Worm (Caenorhabditis elegans) whole organism, L1 larva: ENCODE results near the gene Y17D7C.2.
"Not testable (repeated sequence)": the region's sequence is repeated elsewhere in the genome, so short reads cannot be mapped to it uniquely, and the experiment has no call there.

Experiments
- aly-2 ChIP-seq: fragments of 150-350 bp; optimal IDR thresholded peaks from 2 replicates; lab custom pipeline; 2014; ENCODE audit warnings: missing biosample characterization, missing genetic modification characterization
- jun-1 ChIP-seq: fragments of 150-350 bp; optimal IDR thresholded peaks from 2 replicates; lab custom pipeline; 2014; ENCODE audit warnings: missing biosample characterization, missing genetic modification reagents, missing genetic modification characterization
- lin-13 ChIP-seq: fragments of 150-350 bp; optimal IDR thresholded peaks from 2 replicates; lab custom pipeline; 2014; ENCODE audit warnings: missing biosample characterization, missing genetic modification reagents, missing genetic modification characterization
- lin-39 ChIP-seq: fragments of 150-350 bp; optimal IDR thresholded peaks from 2 replicates; lab custom pipeline; 2014; ENCODE audit warnings: missing biosample characterization, missing genetic modification reagents, missing genetic modification characterization
- unc-130 ChIP-seq: fragments of 150-350 bp; optimal IDR thresholded peaks from 2 replicates; lab custom pipeline; 2017; ENCODE audit warnings: missing biosample characterization, missing genetic modification characterization, inconsistent platforms
- unc-62 ChIP-seq: fragments of 150-350 bp; optimal IDR thresholded peaks from 2 replicates; lab custom pipeline; 2014; ENCODE audit warnings: missing biosample characterization, missing genetic modification reagents, missing genetic modification characterization
- zag-1 ChIP-seq: fragments of 150-350 bp; optimal IDR thresholded peaks from 2 replicates; lab custom pipeline; 2014; ENCODE audit warnings: missing biosample characterization, missing genetic modification characterization

ce11 chrV:18754328-18754727, 34.5 kb upstream of the Y17D7C.2 start, which contains the start of gene clec-254:
- not testable (repeated sequence) for TF ChIP-seq lin-13 (GFP tag; lab: Kevin White, UChicago); unc-62; zag-1 (tag; lab: Kevin White, UChicago); unc-130 (tag; lab: Kevin White, UChicago); jun-1 (tag; lab: Kevin White, UChicago); aly-2 (tag; lab: Kevin White, UChicago); lin-39
